Worm (Caenorhabditis elegans) whole organism, L3 larva: ENCODE data around the gene syx-3.
A peak's percentile ranks its signal among the peaks of the same experiment; 100 is the strongest.

ENCODE experiments used
- R02D3.7 ChIP-seq: fragments of 150-350 bp; optimal IDR thresholded peaks from 2 replicates; lab custom pipeline; 2014; ENCODE audit warnings: missing biosample characterization, missing genetic modification characterization
- ZK546.5 ChIP-seq: sonication (generic microtip); optimal IDR thresholded peaks from 2 replicates; lab custom pipeline; 2017; ENCODE audit warnings: missing biosample characterization, missing genetic modification characterization
- aly-2 ChIP-seq: fragments of 150-350 bp; optimal IDR thresholded peaks from 2 replicates; lab custom pipeline; 2014; ENCODE audit warnings: missing biosample characterization, missing genetic modification characterization
- ama-1 ChIP-seq: fragments of 150-350 bp; optimal IDR thresholded peaks from 2 replicates; lab custom pipeline; 2018
- ceh-16 ChIP-seq: sonication (generic microtip); optimal IDR thresholded peaks from 2 replicates; lab custom pipeline; 2017; ENCODE audit warnings: missing biosample characterization, missing genetic modification characterization
- ceh-28 ChIP-seq: fragments of 150-350 bp; optimal IDR thresholded peaks from 2 replicates; lab custom pipeline; 2014; ENCODE audit warnings: missing biosample characterization, missing genetic modification reagents, missing genetic modification characterization
- ceh-82 ChIP-seq: fragments of 150-350 bp; optimal IDR thresholded peaks from 2 replicates; lab custom pipeline; 2014; ENCODE audit warnings: missing biosample characterization, missing genetic modification characterization
- ceh-9 ChIP-seq: sonication (generic microtip); optimal IDR thresholded peaks from 2 replicates; lab custom pipeline; 2018; ENCODE audit warnings: missing biosample characterization, missing genetic modification characterization
- daf-12 ChIP-seq: fragments of 150-350 bp; optimal IDR thresholded peaks from 2 replicates; lab custom pipeline; 2014; ENCODE audit warnings: missing biosample characterization, missing genetic modification reagents, missing genetic modification characterization
- egl-27 ChIP-seq: sonication (generic microtip); optimal IDR thresholded peaks from 4 replicates; lab custom pipeline; 2017; ENCODE audit warnings: missing biosample characterization, missing genetic modification reagents, missing genetic modification characterization
- egl-5 ChIP-seq: fragments of 150-350 bp; optimal IDR thresholded peaks from 2 replicates; lab custom pipeline; 2017; ENCODE audit warnings: missing biosample characterization, missing genetic modification reagents, missing genetic modification characterization, inconsistent platforms
- elt-1 ChIP-seq: fragments of 150-350 bp; optimal IDR thresholded peaks from 2 replicates; lab custom pipeline; 2014; ENCODE audit warnings: missing biosample characterization, missing genetic modification characterization
- elt-2 ChIP-seq: sonication (generic microtip); optimal IDR thresholded peaks from 2 replicates; lab custom pipeline; 2016; ENCODE audit warnings: missing genetic modification reagents, mild to moderate bottlenecking, missing genetic modification characterization, missing compliant biosample characterization
- elt-3 ChIP-seq, 3 experiments: fragments of 150-350 bp in 1 of 3; sonication (generic microtip) in 2 of 3; optimal IDR thresholded peaks; 2 replicates in 2 of 3; 4 replicates in 1 of 3; lab custom pipeline; 2014 to 2017; ENCODE audit warnings: missing biosample characterization in 3 of 3, missing genetic modification characterization in 3 of 3
- eor-1 ChIP-seq, 2 experiments: fragments of 150-350 bp; optimal IDR thresholded peaks; 2 replicates each; lab custom pipeline; 2014 to 2018; ENCODE audit warnings: missing biosample characterization in 2 of 2, missing genetic modification characterization in 2 of 2
- fkh-10 ChIP-seq: sonication (generic microtip); optimal IDR thresholded peaks from 2 replicates; lab custom pipeline; 2017; ENCODE audit warnings: missing biosample characterization, missing genetic modification reagents, missing genetic modification characterization
- fkh-2 ChIP-seq: fragments of 150-350 bp; optimal IDR thresholded peaks from 2 replicates; lab custom pipeline; 2014; ENCODE audit warnings: missing biosample characterization, missing genetic modification reagents, missing genetic modification characterization
- fos-1 ChIP-seq: fragments of 150-350 bp; optimal IDR thresholded peaks from 2 replicates; lab custom pipeline; 2014; ENCODE audit warnings: missing biosample characterization, missing genetic modification characterization
- hmg-11 ChIP-seq: sonication (generic microtip); optimal IDR thresholded peaks from 2 replicates; lab custom pipeline; 2016; ENCODE audit warnings: missing genetic modification characterization, missing compliant biosample characterization
- jun-1 ChIP-seq: fragments of 150-350 bp; optimal IDR thresholded peaks from 2 replicates; lab custom pipeline; 2014; ENCODE audit warnings: missing biosample characterization, missing genetic modification reagents, missing genetic modification characterization
- lin-15B ChIP-seq: fragments of 150-350 bp; optimal IDR thresholded peaks from 2 replicates; lab custom pipeline; 2014; ENCODE audit warnings: missing biosample characterization, missing genetic modification characterization
- lin-39 ChIP-seq: fragments of 150-350 bp; optimal IDR thresholded peaks from 2 replicates; lab custom pipeline; 2018; ENCODE audit warnings: missing biosample characterization, missing genetic modification reagents, missing genetic modification characterization
- lsy-12 ChIP-seq: sonication (generic microtip); optimal IDR thresholded peaks from 2 replicates; lab custom pipeline; 2016; ENCODE audit warnings: mild to moderate bottlenecking, missing genetic modification characterization, missing compliant biosample characterization
- mdl-1 ChIP-seq: fragments of 150-350 bp; optimal IDR thresholded peaks from 2 replicates; lab custom pipeline; 2014; ENCODE audit warnings: missing biosample characterization, missing genetic modification characterization
- mml-1 ChIP-seq: fragments of 150-350 bp; sonication (generic microtip); optimal IDR thresholded peaks from 3 replicates; lab custom pipeline; 2014; ENCODE audit warnings: missing biosample characterization, missing genetic modification characterization
- nfya-1 ChIP-seq: sonication (generic microtip); optimal IDR thresholded peaks from 2 replicates; lab custom pipeline; 2017; ENCODE audit warnings: missing genetic modification characterization, mild to moderate bottlenecking, missing compliant biosample characterization, antibody characterized with exemption, moderate library complexity; ENCODE audit not compliant: insufficient read depth
- nhr-11 ChIP-seq: fragments of 150-350 bp; optimal IDR thresholded peaks from 2 replicates; lab custom pipeline; 2014; ENCODE audit warnings: missing biosample characterization, missing genetic modification characterization
- nhr-12 ChIP-seq: fragments of 150-350 bp; optimal IDR thresholded peaks from 2 replicates; lab custom pipeline; 2014; ENCODE audit warnings: missing biosample characterization, missing genetic modification characterization
- nhr-23 ChIP-seq: fragments of 150-350 bp; optimal IDR thresholded peaks from 2 replicates; lab custom pipeline; 2014; ENCODE audit warnings: missing biosample characterization, missing genetic modification reagents, missing genetic modification characterization
- nhr-237 ChIP-seq: fragments of 150-350 bp; optimal IDR thresholded peaks from 2 replicates; lab custom pipeline; 2014; ENCODE audit warnings: missing biosample characterization, missing genetic modification characterization
- nhr-25 ChIP-seq: sonication (generic microtip); optimal IDR thresholded peaks from 2 replicates; lab custom pipeline; 2017; ENCODE audit warnings: missing biosample characterization, missing genetic modification characterization
- nhr-28 ChIP-seq: fragments of 150-350 bp; optimal IDR thresholded peaks from 2 replicates; lab custom pipeline; 2014; ENCODE audit warnings: missing biosample characterization, missing genetic modification characterization
- nhr-43 ChIP-seq: sonication (generic microtip); optimal IDR thresholded peaks from 2 replicates; lab custom pipeline; 2016; ENCODE audit warnings: mild to moderate bottlenecking, missing genetic modification characterization, missing compliant biosample characterization; ENCODE audit not compliant: poor library complexity, severe bottlenecking
- nhr-67 ChIP-seq: fragments of 150-350 bp; optimal IDR thresholded peaks from 2 replicates; lab custom pipeline; 2014; ENCODE audit warnings: missing biosample characterization, missing genetic modification characterization
- nhr-76 ChIP-seq: fragments of 150-350 bp; sonication (generic microtip); optimal IDR thresholded peaks from 5 replicates; lab custom pipeline; 2014; ENCODE audit warnings: missing biosample characterization, missing genetic modification characterization
- nhr-77 ChIP-seq: fragments of 150-350 bp; optimal IDR thresholded peaks from 2 replicates; lab custom pipeline; 2014; ENCODE audit warnings: missing biosample characterization, missing genetic modification characterization
- pha-4 ChIP-seq: fragments of 150-350 bp; optimal IDR thresholded peaks from 2 replicates; lab custom pipeline; 2014; ENCODE audit warnings: missing biosample characterization, missing genetic modification reagents, missing genetic modification characterization
- pqm-1 ChIP-seq: fragments of 150-350 bp; optimal IDR thresholded peaks from 2 replicates; lab custom pipeline; 2017; ENCODE audit warnings: missing biosample characterization, missing genetic modification characterization, inconsistent platforms
- sea-2 ChIP-seq: fragments of 150-350 bp; sonication (generic microtip); optimal IDR thresholded peaks from 4 replicates; lab custom pipeline; 2014; ENCODE audit warnings: missing biosample characterization, missing genetic modification reagents, missing genetic modification characterization
- skn-1 ChIP-seq: fragments of 150-350 bp; optimal IDR thresholded peaks from 2 replicates; lab custom pipeline; 2014; ENCODE audit warnings: missing biosample characterization, missing genetic modification characterization
- snpc-4 ChIP-seq: fragments of 150-350 bp; optimal IDR thresholded peaks from 2 replicates; lab custom pipeline; 2014; ENCODE audit warnings: missing biosample characterization, missing genetic modification characterization
- tbx-2 ChIP-seq: sonication (generic microtip); optimal IDR thresholded peaks from 2 replicates; lab custom pipeline; 2016; ENCODE audit warnings: mild to moderate bottlenecking, missing genetic modification characterization, missing compliant biosample characterization
- unc-39 ChIP-seq: sonication (generic microtip); optimal IDR thresholded peaks from 4 replicates; lab custom pipeline; 2017; ENCODE audit warnings: missing biosample characterization, missing genetic modification characterization
- unc-62 ChIP-seq: fragments of 150-350 bp; sonication (generic microtip); optimal IDR thresholded peaks from 4 replicates; lab custom pipeline; 2014; ENCODE audit warnings: missing biosample characterization, missing genetic modification reagents, missing genetic modification characterization
- zag-1 ChIP-seq: fragments of 150-350 bp; optimal IDR thresholded peaks from 2 replicates; lab custom pipeline; 2014; ENCODE audit warnings: missing biosample characterization, missing genetic modification characterization
- ztf-11 ChIP-seq: fragments of 150-350 bp; optimal IDR thresholded peaks from 2 replicates; lab custom pipeline; 2014; ENCODE audit warnings: missing biosample characterization, missing genetic modification characterization
- ztf-4 ChIP-seq: fragments of 150-350 bp; optimal IDR thresholded peaks from 2 replicates; lab custom pipeline; 2014; ENCODE audit warnings: missing biosample characterization, missing genetic modification characterization

The syx-3 gene

DNA sequence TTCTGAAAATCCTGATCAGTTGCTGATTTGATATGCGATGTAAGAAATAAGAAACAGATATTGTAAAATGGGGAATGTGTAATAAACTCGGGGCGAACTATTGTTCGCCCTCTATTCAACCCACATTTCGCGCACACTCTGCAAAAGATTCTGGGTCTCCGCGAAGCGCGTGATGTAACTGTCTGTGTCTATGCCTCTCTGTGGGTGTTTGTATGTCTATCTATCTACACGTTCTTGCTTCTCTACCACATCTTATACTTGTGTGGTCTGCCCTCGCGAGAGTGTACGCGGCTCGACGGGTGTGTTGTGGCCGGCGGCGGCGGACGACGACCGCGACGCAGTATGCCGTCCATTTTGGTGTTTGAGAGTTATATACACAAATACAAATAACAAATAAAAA lies 12.4 kb upstream of the syx-3 start:
- no peak for TF ChIP-seq egl-5
- TF ChIP-seq ceh-16 (tag; lab: Kevin White, UChicago): no peak
- no peak for TF ChIP-seq ztf-11 (tag; lab: Kevin White, UChicago)
- TF ChIP-seq lsy-12: peak; percentile 30
- TF ChIP-seq elt-2: peak; percentile 59
- TF ChIP-seq lin-15B (tag; lab: Kevin White, UChicago): peak; percentile 29
- no peak for TF ChIP-seq aly-2 (tag; lab: Kevin White, UChicago)
- TF ChIP-seq ceh-9 (tag; lab: Kevin White, UChicago): no peak
- TF ChIP-seq elt-3 (tag; optimal IDR thresholded peaks at IDR 0.05; lab: Kevin White, UChicago): no peak
- no peak for TF ChIP-seq fos-1
- TF ChIP-seq mdl-1: peak; percentile 6
- peak; percentile 84 for TF ChIP-seq nfya-1 (tag; lab: Kevin White, UChicago)
- peak; percentile 75 for TF ChIP-seq nhr-23
- TF ChIP-seq ceh-82: no peak
- no peak for TF ChIP-seq nhr-67 (tag; lab: Kevin White, UChicago)
- TF ChIP-seq mml-1: no peak
- TF ChIP-seq tbx-2 (tag; lab: Kevin White, UChicago): peak; percentile 4
- TF ChIP-seq sea-2 (GFP tag; lab: Kevin White, UChicago): no peak
- TF ChIP-seq elt-1 (tag; lab: Kevin White, UChicago): no peak
- TF ChIP-seq nhr-11: no peak
- peak; percentile 80 for TF ChIP-seq nhr-25 (tag; lab: Kevin White, UChicago)
- TF ChIP-seq nhr-28: no peak
- peak; percentile 68 for TF ChIP-seq jun-1 (tag; lab: Kevin White, UChicago)
- TF ChIP-seq zag-1 (tag; lab: Kevin White, UChicago): no peak
- no peak for TF ChIP-seq ZK546.5 (tag; lab: Kevin White, UChicago)
- TF ChIP-seq fkh-2 (tag; lab: Kevin White, UChicago): no peak
- TF ChIP-seq ama-1 (lab: Kevin White, UChicago): no peak
- TF ChIP-seq lin-39 (tag; lab: Kevin White, UChicago): peak; percentile 71
- no peak for TF ChIP-seq daf-12 (tag; lab: Kevin White, UChicago)
- peak; percentile 52 for TF ChIP-seq pqm-1
- TF ChIP-seq fkh-10 (GFP tag; lab: Kevin White, UChicago): no peak
- TF ChIP-seq eor-1 (tag; optimal IDR thresholded peaks at IDR 0.05; lab: Kevin White, UChicago): no peak
- TF ChIP-seq nhr-76 (tag; lab: Kevin White, UChicago): no peak
- peak; percentile 74 for TF ChIP-seq nhr-43 (tag; lab: Kevin White, UChicago)
- TF ChIP-seq hmg-11 (tag; lab: Kevin White, UChicago): peak; percentile 56
- TF ChIP-seq egl-27 (tag; lab: Kevin White, UChicago): peak; percentile 41
- TF ChIP-seq ceh-28 (tag; lab: Kevin White, UChicago): peak; percentile 33
- no peak for TF ChIP-seq unc-62 (GFP tag; lab: Kevin White, UChicago)
- TF ChIP-seq ztf-4 (tag; lab: Kevin White, UChicago): no peak
- TF ChIP-seq nhr-12 (tag; lab: Kevin White, UChicago): no peak
- TF ChIP-seq nhr-237 (tag; lab: Kevin White, UChicago): no peak
- no peak for TF ChIP-seq nhr-77 (tag; lab: Kevin White, UChicago)
- no peak for TF ChIP-seq unc-39 (tag; lab: Kevin White, UChicago)
- peak; percentile 71 for TF ChIP-seq pha-4 (tag; lab: Kevin White, UChicago)
- no peak for TF ChIP-seq skn-1 (tag; lab: Kevin White, UChicago)
- TF ChIP-seq snpc-4 (tag; lab: Kevin White, UChicago): peak; percentile 59
- no peak for TF ChIP-seq R02D3.7 (tag; lab: Kevin White, UChicago)
